Fruit fly (Drosophila melanogaster) whole organism, embryonic: Measurements from ENCODE around the gene raptor.

Experiments used
- ATbp ChIP-seq: fragments of 200-800 bp; sonication (Bioruptor generic); optimal IDR thresholded peaks from 2 replicates; lab custom pipeline; 2017; ENCODE audit warnings: missing biosample characterization, mild to moderate bottlenecking, missing genetic modification characterization, missing genetic modification reagents
- Bteb2 ChIP-seq: fragments of 200-800 bp; sonication (Bioruptor generic); optimal IDR thresholded peaks from 2 replicates; lab custom pipeline; 2016; ENCODE audit warnings: missing biosample characterization, missing genetic modification characterization
- CG10565 ChIP-seq: fragments of 200-800 bp; sonication (Bioruptor generic); optimal IDR thresholded peaks from 3 replicates; lab custom pipeline; 2016; ENCODE audit warnings: missing biosample characterization, mild to moderate bottlenecking, missing genetic modification characterization
- CG10959 ChIP-seq: fragments of 200-800 bp; sonication (Bioruptor generic); IDR thresholded peaks from 2 replicates; pipeline ENCODE4 v1.3.6; 2022; ENCODE audit warnings: missing biosample characterization, missing genetic modification characterization
- CG11247 ChIP-seq: fragments of 200-800 bp; sonication (Bioruptor generic); IDR thresholded peaks from 2 replicates; pipeline ENCODE4 v1.3.6; 2022; ENCODE audit warnings: missing biosample characterization, missing genetic modification characterization
- CG12219 ChIP-seq: fragments of 200-800 bp; sonication (Bioruptor generic); optimal IDR thresholded peaks from 3 replicates; lab custom pipeline; 2018; ENCODE audit warnings: missing biosample characterization, mild to moderate bottlenecking, missing genetic modification characterization
- CG12942 ChIP-seq: fragments of 200-800 bp; sonication (Bioruptor generic); optimal IDR thresholded peaks from 3 replicates; lab custom pipeline; 2016; ENCODE audit warnings: missing biosample characterization, missing genetic modification characterization
- CG14710 ChIP-seq: fragments of 200-800 bp; sonication (Bioruptor generic); optimal IDR thresholded peaks from 3 replicates; lab custom pipeline; 2019; ENCODE audit warnings: missing biosample characterization, mild to moderate bottlenecking, missing genetic modification characterization, moderate library complexity
- CG15073 ChIP-seq: fragments of 200-800 bp; sonication (Bioruptor generic); optimal IDR thresholded peaks from 2 replicates; lab custom pipeline; 2016; ENCODE audit warnings: missing biosample characterization, missing genetic modification characterization
- CG1792 ChIP-seq: fragments of 200-800 bp; sonication (Bioruptor generic); optimal IDR thresholded peaks from 2 replicates; lab custom pipeline; 2016; ENCODE audit warnings: missing biosample characterization, missing genetic modification characterization
- CG2875 ChIP-seq: fragments of 200-800 bp; sonication (Bioruptor generic); optimal IDR thresholded peaks from 2 replicates; lab custom pipeline; 2017; ENCODE audit warnings: missing biosample characterization, mild to moderate bottlenecking, missing genetic modification characterization, missing genetic modification reagents
- CG31224 ChIP-seq: fragments of 200-800 bp; sonication (Bioruptor generic); IDR thresholded peaks from 2 replicates; pipeline ENCODE4 v1.3.6; 2022; ENCODE audit warnings: missing biosample characterization, missing genetic modification characterization
- CG32767 ChIP-seq: fragments of 200-800 bp; sonication (Bioruptor generic); IDR thresholded peaks from 2 replicates; pipeline ENCODE4 v1.3.6; 2022; ENCODE audit warnings: missing biosample characterization, missing genetic modification characterization
- CG3995 ChIP-seq: fragments of 200-800 bp; sonication (Bioruptor generic); optimal IDR thresholded peaks from 3 replicates; lab custom pipeline; 2016; ENCODE audit warnings: missing biosample characterization, missing genetic modification characterization
- CG6791 ChIP-seq: fragments of 200-800 bp; sonication (Bioruptor generic); IDR thresholded peaks from 3 replicates; pipeline ENCODE4 v1.3.6; 2022; ENCODE audit warnings: missing biosample characterization, missing genetic modification characterization; ENCODE audit not compliant: partially characterized antibody
- CG7987 ChIP-seq: fragments of 200-800 bp; sonication (Bioruptor generic); optimal IDR thresholded peaks from 2 replicates; lab custom pipeline; 2018; ENCODE audit warnings: missing biosample characterization, mild to moderate bottlenecking, missing genetic modification characterization, moderate library complexity
- CrebB ChIP-seq: fragments of 200-800 bp; sonication (Bioruptor generic); optimal IDR thresholded peaks from 3 replicates; lab custom pipeline; 2018; ENCODE audit warnings: missing biosample characterization, mild to moderate bottlenecking, missing genetic modification characterization
- Dp ChIP-seq: fragments of 200-800 bp; sonication (Bioruptor generic); optimal IDR thresholded peaks from 2 replicates; lab custom pipeline; 2018; ENCODE audit warnings: missing biosample characterization, mild to moderate bottlenecking, missing genetic modification characterization, moderate library complexity
- E2f1 ChIP-seq: fragments of 200-800 bp; sonication (Bioruptor generic); IDR thresholded peaks from 2 replicates; pipeline ENCODE4 v1.3.6; 2022; ENCODE audit warnings: missing biosample characterization, missing genetic modification characterization
- GATAe ChIP-seq: fragments of 200-800 bp; sonication (Bioruptor generic); conservative IDR thresholded peaks from 2 replicates; pipeline ENCODE4 v1.3.6; 2022; ENCODE audit warnings: missing biosample characterization, missing genetic modification characterization
- Hr39 ChIP-seq: fragments of >200 bp; optimal IDR thresholded peaks from 2 replicates; lab custom pipeline; 2017
- Kr ChIP-seq: fragments of 200-800 bp; sonication (Bioruptor generic); optimal IDR thresholded peaks from 2 replicates; lab custom pipeline; 2017; ENCODE audit warnings: missing biosample characterization, mild to moderate bottlenecking, missing genetic modification characterization
- Med ChIP-seq: fragments of 200-800 bp; sonication (Bioruptor generic); peaks from one replicate; lab custom pipeline; 2016; ENCODE audit warnings: missing biosample characterization, missing genetic modification characterization, mild to moderate bottlenecking, inconsistent platforms, moderate library complexity
- NC2β ChIP-seq: fragments of 200-800 bp; sonication (Bioruptor generic); optimal IDR thresholded peaks from 2 replicates; lab custom pipeline; 2016; ENCODE audit warnings: missing biosample characterization, missing genetic modification characterization
- Nf-YB ChIP-seq: fragments of 200-800 bp; sonication (Bioruptor generic); optimal IDR thresholded peaks from 3 replicates; lab custom pipeline; 2019; ENCODE audit warnings: missing biosample characterization, mild to moderate bottlenecking, missing genetic modification characterization, moderate library complexity
- Ptx1 ChIP-seq: fragments of 200-800 bp; sonication (Bioruptor generic); IDR thresholded peaks from 2 replicates; pipeline ENCODE4 v1.3.6; 2022; ENCODE audit warnings: missing biosample characterization, missing genetic modification characterization
- Tbp ChIP-seq: fragments of >200 bp; optimal IDR thresholded peaks from 2 replicates; lab custom pipeline; 2018; ENCODE audit warnings: missing biosample characterization, missing genetic modification characterization
- YL-1 ChIP-seq: fragments of 200-800 bp; sonication (Bioruptor generic); optimal IDR thresholded peaks from 3 replicates; lab custom pipeline; 2017; ENCODE audit warnings: missing biosample characterization, mild to moderate bottlenecking, missing genetic modification characterization
- ap ChIP-seq: fragments of 200-800 bp; sonication (Bioruptor generic); IDR thresholded peaks from 2 replicates; pipeline ENCODE4 v1.3.6; 2022; ENCODE audit warnings: missing biosample characterization, missing genetic modification characterization
- ash1 ChIP-seq: fragments of 200-800 bp; sonication (Bioruptor generic); optimal IDR thresholded peaks from 2 replicates; lab custom pipeline; 2018; ENCODE audit warnings: missing biosample characterization, mild to moderate bottlenecking, missing genetic modification characterization
- br ChIP-seq: fragments of >200 bp; optimal IDR thresholded peaks from 2 replicates; lab custom pipeline; 2017
- crol ChIP-seq: fragments of 200-800 bp; sonication (Bioruptor generic); IDR thresholded peaks from 2 replicates; pipeline ENCODE4 v1.3.6; 2022; ENCODE audit warnings: missing biosample characterization, missing genetic modification characterization
- emc ChIP-seq: fragments of 200-800 bp; sonication (Bioruptor generic); optimal IDR thresholded peaks from 2 replicates; lab custom pipeline; 2016; ENCODE audit warnings: missing biosample characterization, missing genetic modification characterization
- eve ChIP-seq, 2 experiments: fragments of >200 bp; optimal IDR thresholded peaks; 2 replicates each; lab custom pipeline; 2017; ENCODE audit warnings: missing biosample characterization in 2 of 2, missing genetic modification characterization in 2 of 2
- gem ChIP-seq: fragments of 200-800 bp; sonication (Bioruptor generic); optimal IDR thresholded peaks from 2 replicates; lab custom pipeline; 2019; ENCODE audit warnings: missing biosample characterization, mild to moderate bottlenecking, missing genetic modification characterization, moderate library complexity
- her ChIP-seq: fragments of 200-800 bp; sonication (Bioruptor generic); optimal IDR thresholded peaks from 2 replicates; lab custom pipeline; 2016; ENCODE audit warnings: missing biosample characterization, missing genetic modification characterization
- insv ChIP-seq, 2 experiments: fragments of 200-800 bp; sonication (Bioruptor generic); optimal IDR thresholded peaks; 3 replicates each; lab custom pipeline; 2016 to 2018; ENCODE audit warnings: missing biosample characterization in 2 of 2, missing genetic modification characterization in 2 of 2
- inv ChIP-seq: fragments of 200-800 bp; sonication (Bioruptor generic); IDR thresholded peaks from 2 replicates; pipeline ENCODE4 v1.3.6; 2022; ENCODE audit warnings: missing biosample characterization, missing genetic modification characterization; ENCODE audit not compliant: partially characterized antibody
- jumu ChIP-seq: fragments of 200-800 bp; sonication (Bioruptor generic); optimal IDR thresholded peaks from 3 replicates; lab custom pipeline; 2016; ENCODE audit warnings: missing biosample characterization, missing genetic modification characterization
- klu ChIP-seq: fragments of 200-800 bp; sonication (Bioruptor generic); IDR thresholded peaks from 2 replicates; pipeline ENCODE4 v1.3.6; 2022; ENCODE audit warnings: missing biosample characterization, missing genetic modification characterization
- nau ChIP-seq: fragments of 200-800 bp; sonication (Bioruptor generic); optimal IDR thresholded peaks from 3 replicates; lab custom pipeline; 2017; ENCODE audit warnings: missing biosample characterization, mild to moderate bottlenecking, missing genetic modification characterization, missing genetic modification reagents
- onecut ChIP-seq: fragments of 200-800 bp; sonication (Bioruptor generic); IDR thresholded peaks from 2 replicates; pipeline ENCODE4 v1.3.6; 2022; ENCODE audit warnings: missing biosample characterization, missing genetic modification characterization
- org-1 ChIP-seq: fragments of 200-800 bp; sonication (Bioruptor generic); optimal IDR thresholded peaks from 2 replicates; lab custom pipeline; 2017; ENCODE audit warnings: missing biosample characterization, missing genetic modification characterization
- pb ChIP-seq: fragments of 200-800 bp; sonication (Bioruptor generic); optimal IDR thresholded peaks from 3 replicates; lab custom pipeline; 2016; ENCODE audit warnings: missing biosample characterization, missing genetic modification characterization
- rib ChIP-seq: fragments of 200-800 bp; sonication (Bioruptor generic); IDR thresholded peaks from 2 replicates; pipeline ENCODE4 v1.3.6; 2022; ENCODE audit warnings: missing biosample characterization, missing genetic modification characterization
- row ChIP-seq: fragments of 200-800 bp; sonication (Bioruptor generic); IDR thresholded peaks from 3 replicates; pipeline ENCODE4 v1.3.6; 2022; ENCODE audit warnings: missing biosample characterization, missing genetic modification characterization
- sens-2 ChIP-seq: fragments of 200-800 bp; sonication (Bioruptor generic); IDR thresholded peaks from 2 replicates; pipeline ENCODE4 v1.3.6; 2022; ENCODE audit warnings: missing biosample characterization, missing genetic modification characterization
- sim ChIP-seq: fragments of 200-800 bp; sonication (Bioruptor generic); IDR thresholded peaks from 2 replicates; pipeline ENCODE4 v1.3.6; 2022; ENCODE audit warnings: missing biosample characterization, missing genetic modification characterization
- so ChIP-seq: fragments of 200-800 bp; sonication (Bioruptor generic); IDR thresholded peaks from 3 replicates; pipeline ENCODE4 v1.3.6; 2022; ENCODE audit warnings: missing biosample characterization, missing genetic modification characterization
- unc-4 ChIP-seq: fragments of 200-800 bp; sonication (Bioruptor generic); IDR thresholded peaks from 2 replicates; pipeline ENCODE4 v1.3.6; 2022; ENCODE audit warnings: missing biosample characterization, missing genetic modification characterization; ENCODE audit not compliant: partially characterized antibody
- wor ChIP-seq: fragments of 200-800 bp; sonication (Bioruptor generic); IDR thresholded peaks from 2 replicates; pipeline ENCODE4 v1.3.6; 2022; ENCODE audit warnings: missing biosample characterization, missing genetic modification characterization
- yki ChIP-seq: fragments of >200 bp; optimal IDR thresholded peaks from 3 replicates; lab custom pipeline; 2018
- zen2 ChIP-seq: fragments of 200-800 bp; sonication (Bioruptor generic); IDR thresholded peaks from 3 replicates; pipeline ENCODE4 v1.3.6; 2022; ENCODE audit warnings: missing biosample characterization, missing genetic modification characterization; ENCODE audit not compliant: partially characterized antibody

The raptor gene

DNA sequence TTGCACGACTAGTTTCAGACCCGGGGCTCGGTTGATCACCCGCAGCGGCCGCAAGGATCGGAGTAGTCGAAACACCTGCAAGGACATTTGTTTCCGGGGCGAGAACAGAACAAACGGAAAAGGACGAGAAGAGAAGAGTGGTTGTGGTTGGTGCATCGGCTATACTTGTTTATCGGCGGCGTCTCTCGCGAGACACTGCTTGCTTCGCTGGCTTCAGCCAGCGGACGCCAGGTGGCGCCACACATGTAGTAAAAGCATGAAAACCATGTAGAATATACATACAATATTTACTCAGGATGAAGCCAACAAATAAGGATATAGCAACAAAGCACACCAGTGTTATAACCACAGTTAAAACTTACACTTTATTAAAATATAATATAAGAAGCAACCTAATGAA, 19.9 kb upstream of the raptor start (continued):
- TF ChIP-seq ash1 (GFP tag; lab: Kevin White, UChicago) = no peak
- no peak for TF ChIP-seq row (GFP tag; lab: Robert Waterston, UW)
- TF ChIP-seq Dp (GFP tag; lab: Kevin White, UChicago) = no peak
- TF ChIP-seq jumu (GFP tag; lab: Kevin White, UChicago) = peak; percentile 6
- TF ChIP-seq insv (GFP tag; optimal IDR thresholded peaks at IDR 0.05; lab: Kevin White, UChicago) = peak in 1 of 2 experiments; percentile 4
- TF ChIP-seq nau (GFP tag; lab: Kevin White, UChicago) = no peak
- TF ChIP-seq Hr39 (lab: Kevin White, UChicago) = no peak
- TF ChIP-seq CG31224 (GFP tag; lab: Robert Waterston, UW) = no peak
- peak; percentile 34; the same call in 1 of the 2 replicates for TF ChIP-seq klu (GFP tag; lab: Robert Waterston, UW)
- TF ChIP-seq unc-4 (GFP tag; lab: Robert Waterston, UW) = no peak
- no peak for TF ChIP-seq ATbp (GFP tag; lab: Kevin White, UChicago)
- no peak for TF ChIP-seq NC2β (GFP tag; lab: Kevin White, UChicago)
- TF ChIP-seq YL-1 (GFP tag; lab: Kevin White, UChicago) = no peak
- peak; percentile 20 for TF ChIP-seq CG14710 (tag; lab: Kevin White, UChicago)
- no peak for TF ChIP-seq inv (GFP tag; lab: Robert Waterston, UW)
- no peak for TF ChIP-seq emc (GFP tag; lab: Kevin White, UChicago)
- no peak for TF ChIP-seq Tbp (GFP tag; lab: Kevin White, UChicago)
- TF ChIP-seq CG7987 = no peak
- TF ChIP-seq Bteb2 (GFP tag; lab: Kevin White, UChicago) = no peak
- peak; percentile 54 for TF ChIP-seq CG10959
- TF ChIP-seq crol = 0 out of 2 replicates have a peak, but pooled peaks have one; percentile 7
- no peak for TF ChIP-seq yki (lab: Kevin White, UChicago)
- no peak for TF ChIP-seq rib (GFP tag; lab: Robert Waterston, UW)
- TF ChIP-seq wor (GFP tag; lab: Robert Waterston, UW) = no peak
- TF ChIP-seq E2f1 (GFP tag; lab: Robert Waterston, UW) = peak; percentile 37; the same call in 1 of the 2 replicates
- peak; percentile 51; the same call in 1 of the 2 replicates for TF ChIP-seq ap (GFP tag; lab: Robert Waterston, UW)
- no peak for TF ChIP-seq eve (GFP tag; optimal IDR thresholded peaks at IDR 0.05; lab: Kevin White, UChicago)
- TF ChIP-seq sim = no peak
- TF ChIP-seq so (GFP tag; lab: Robert Waterston, UW) = no peak
- TF ChIP-seq CG1792 (GFP tag; lab: Kevin White, UChicago) = no peak
- no peak for TF ChIP-seq CG10565 (GFP tag; lab: Kevin White, UChicago)
- TF ChIP-seq sens-2 (GFP tag; lab: Robert Waterston, UW) = no peak
- no peak for TF ChIP-seq Nf-YB
- TF ChIP-seq CG32767 = no peak
- TF ChIP-seq CrebB (tag; lab: Kevin White, UChicago) = no peak
- TF ChIP-seq GATAe (GFP tag; lab: Robert Waterston, UW) = no peak
- no peak for TF ChIP-seq org-1 (GFP tag; lab: Kevin White, UChicago)
- no peak for TF ChIP-seq CG12219
- TF ChIP-seq CG12942 (GFP tag; lab: Kevin White, UChicago) = no peak
- TF ChIP-seq br (lab: Kevin White, UChicago) = no peak
- TF ChIP-seq CG2875 (GFP tag; lab: Kevin White, UChicago) = no peak
- peak; percentile 59 for TF ChIP-seq CG11247 (GFP tag; lab: Robert Waterston, UW)
- peak; percentile 66 for TF ChIP-seq onecut (GFP tag; lab: Robert Waterston, UW)
- TF ChIP-seq zen2 (GFP tag; lab: Robert Waterston, UW) = no peak
- peak; percentile 79 for TF ChIP-seq Med (GFP tag; lab: Kevin White, UChicago)
- peak; percentile 6 for TF ChIP-seq pb (GFP tag; lab: Kevin White, UChicago)
- peak; percentile 33 for TF ChIP-seq gem (tag; lab: Kevin White, UChicago)
- 0 out of 3 replicates have a peak, but pooled peaks have one; percentile 60 for TF ChIP-seq CG6791 (GFP tag; lab: Robert Waterston, UW)
- no peak for TF ChIP-seq her (GFP tag; lab: Kevin White, UChicago)
- TF ChIP-seq CG3995 (GFP tag; lab: Kevin White, UChicago) = no peak
- no peak for TF ChIP-seq Kr
- peak; percentile 48 for TF ChIP-seq Ptx1
- no peak for TF ChIP-seq CG15073 (GFP tag; lab: Kevin White, UChicago)
